Worm (Caenorhabditis elegans) whole organism, late embryonic: Measurements from ENCODE around the gene srh-201.

Experiments used
- K09A11.1 ChIP-seq: sonication (generic microtip); optimal IDR thresholded peaks from 2 replicates; lab custom pipeline; 2017; ENCODE audit warnings: antibody characterized with exemption, mild to moderate bottlenecking, missing genetic modification characterization, missing compliant biosample characterization; ENCODE audit not compliant: insufficient read depth
- Y22D7AL.16 ChIP-seq: sonication (generic microtip); optimal IDR thresholded peaks from 2 replicates; lab custom pipeline; 2016; ENCODE audit warnings: missing genetic modification characterization, missing compliant biosample characterization
- ceh-2 ChIP-seq: sonication (generic microtip); optimal IDR thresholded peaks from 2 replicates; lab custom pipeline; 2016; ENCODE audit warnings: missing genotype, missing genetic modification characterization, missing compliant biosample characterization
- gmeb-2 ChIP-seq: sonication (generic microtip); optimal IDR thresholded peaks from 2 replicates; lab custom pipeline; 2016; ENCODE audit warnings: missing genetic modification characterization, inconsistent platforms, missing compliant biosample characterization
- hlh-6 ChIP-seq: sonication (generic microtip); optimal IDR thresholded peaks from 2 replicates; lab custom pipeline; 2016; ENCODE audit warnings: missing genotype, missing genetic modification characterization, missing compliant biosample characterization
- nhr-11 ChIP-seq: fragments of 150-350 bp; optimal IDR thresholded peaks from 2 replicates; lab custom pipeline; 2014; ENCODE audit warnings: missing biosample characterization, missing genetic modification characterization
- pha-4 ChIP-seq: fragments of 150-350 bp; optimal IDR thresholded peaks from 2 replicates; lab custom pipeline; 2018; ENCODE audit warnings: missing biosample characterization, missing genetic modification reagents, missing genetic modification characterization
- ttx-3 ChIP-seq: sonication (generic microtip); optimal IDR thresholded peaks from 2 replicates; lab custom pipeline; 2016; ENCODE audit warnings: missing genetic modification reagents, missing genetic modification characterization, missing compliant biosample characterization

- TF ChIP-seq Y22D7AL.16 (tag; lab: Kevin White, UChicago) (no peak), gmeb-2 (no peak), ttx-3 (tag; lab: Kevin White, UChicago) (no peak), ceh-2 (tag; lab: Kevin White, UChicago) (no peak), hlh-6 (no peak), K09A11.1 (tag; lab: Kevin White, UChicago) (no peak), pha-4 (no peak), nhr-11 (no peak)
These were observed 27.9 kb downstream of the srh-201 start, which contains the start of gene str-85 for ce11 chrV:8985740-8986139.
